Worm (Caenorhabditis elegans) whole organism, early embryonic: ENCODE data around the gene Y62H9A.4.

ENCODE experiments used
- F13C5.2 ChIP-seq: sonication (generic microtip); optimal IDR thresholded peaks from 2 replicates; lab custom pipeline; 2017; ENCODE audit warnings: mild to moderate bottlenecking, missing genetic modification characterization, inconsistent platforms, missing compliant biosample characterization
- aly-1 ChIP-seq: sonication (generic microtip); optimal IDR thresholded peaks from 2 replicates; lab custom pipeline; 2016; ENCODE audit warnings: missing genetic modification characterization, missing compliant biosample characterization
- ama-1 ChIP-seq: fragments of 150-350 bp; optimal IDR thresholded peaks from 2 replicates; lab custom pipeline; 2014
- ceh-13 ChIP-seq: fragments of 200-800 bp; sonication (Bioruptor generic); optimal IDR thresholded peaks from 2 replicates; lab custom pipeline; 2018; ENCODE audit warnings: mild to moderate bottlenecking, missing genetic modification characterization, missing compliant biosample characterization
- ets-7 ChIP-seq: sonication (generic microtip); optimal IDR thresholded peaks from 2 replicates; lab custom pipeline; 2016; ENCODE audit warnings: missing genotype, missing genetic modification characterization, missing compliant biosample characterization
- flt-1 ChIP-seq: fragments of 200-800 bp; sonication (Bioruptor generic); IDR thresholded peaks from 2 replicates; pipeline ENCODE4 v1.3.6; 2022; ENCODE audit warnings: missing genetic modification characterization, missing compliant biosample characterization
- hmbx-1 ChIP-seq: sonication (generic microtip); optimal IDR thresholded peaks from 2 replicates; lab custom pipeline; 2016; ENCODE audit warnings: mild to moderate bottlenecking, missing genetic modification characterization, missing compliant biosample characterization
- hnd-1 ChIP-seq: sonication (generic microtip); optimal IDR thresholded peaks from 2 replicates; lab custom pipeline; 2016; ENCODE audit warnings: missing genetic modification characterization, missing compliant biosample characterization
- scrt-1 ChIP-seq: fragments of 200-800 bp; sonication (Bioruptor generic); IDR thresholded peaks from 2 replicates; pipeline ENCODE4 v1.3.6; 2022; ENCODE audit warnings: missing genetic modification characterization, missing compliant biosample characterization
- tbx-37 ChIP-seq: fragments of 200-800 bp; sonication (Bioruptor generic); conservative IDR thresholded peaks from 2 replicates; pipeline ENCODE4 v1.3.6; 2022; ENCODE audit warnings: missing genetic modification reagents, missing genetic modification characterization, missing compliant biosample characterization
- tra-4 ChIP-seq: sonication (generic microtip); optimal IDR thresholded peaks from 2 replicates; lab custom pipeline; 2017; ENCODE audit warnings: missing genetic modification characterization, missing compliant biosample characterization

DNA sequence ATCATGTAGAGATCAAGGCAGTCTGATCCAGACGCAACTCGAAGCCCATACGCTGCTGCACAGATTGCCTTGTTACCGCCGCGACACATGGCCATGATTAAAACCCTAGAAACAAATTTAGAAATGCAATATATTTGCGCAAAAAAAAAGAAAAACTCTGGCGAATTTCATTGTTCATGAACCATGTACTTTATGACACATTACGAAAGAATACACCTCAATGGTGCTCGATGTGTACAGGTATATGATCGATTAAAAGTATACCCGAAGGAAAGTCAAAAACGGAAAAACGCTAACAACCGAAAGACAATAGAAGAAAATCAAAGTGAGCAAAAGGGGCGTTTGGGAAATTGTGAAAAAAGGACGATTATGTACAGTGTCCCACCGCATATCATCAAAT is 12.4 kb downstream of the Y62H9A.4 start, which contains the start of gene Y62H9A.8:
- TF ChIP-seq scrt-1 (GFP tag; lab: Robert Waterston, UW) (no peak), ceh-13 (no peak), ama-1 (lab: Kevin White, UChicago) (no peak), flt-1 (GFP tag; lab: Robert Waterston, UW) (no peak), hmbx-1 (tag; lab: Kevin White, UChicago) (no peak), ets-7 (tag; lab: Kevin White, UChicago) (no peak), aly-1 (tag; lab: Kevin White, UChicago) (no peak), tbx-37 (GFP tag; lab: Robert Waterston, UW) (no peak), hnd-1 (tag; lab: Kevin White, UChicago) (no peak), tra-4 (tag; lab: Kevin White, UChicago) (no peak), F13C5.2 (no peak)
